Worm (Caenorhabditis elegans): Measurements from ENCODE around the gene K09F6.15.

ce11 chrII:2298742-2299141 lies 21.4 kb upstream of the K09F6.15 start, which contains the start of gene B0281.4:
- TF ChIP-seq egl-27 (tag; optimal IDR thresholded peaks at IDR 0.05), result no peak
- no peak for TF ChIP-seq fkh-10 (GFP tag; optimal IDR thresholded peaks at IDR 0.05)
- TF ChIP-seq skn-1 (tag; optimal IDR thresholded peaks at IDR 0.05), result no peak
- TF ChIP-seq snpc-4 (tag; optimal IDR thresholded peaks at IDR 0.05), result no peak
- no peak for TF ChIP-seq R02D3.7 (tag; optimal IDR thresholded peaks at IDR 0.05)
- TF ChIP-seq ceh-28 (tag; optimal IDR thresholded peaks at IDR 0.05), result no peak
- no peak for TF ChIP-seq pha-4 (tag; optimal IDR thresholded peaks at IDR 0.05)

All from whole organism, L3 larva.